Worm (Caenorhabditis elegans) whole organism, young adult: Measurements from ENCODE around the gene daf-31.
A peak's percentile ranks its signal among the peaks of the same experiment; 100 is the strongest.

Experiments
- B0019.2 ChIP-seq: fragments of 200-800 bp; sonication (Bioruptor generic); conservative IDR thresholded peaks from 2 replicates; pipeline ENCODE4 v1.3.6; 2022; ENCODE audit warnings: missing genetic modification reagents, missing genetic modification characterization, missing compliant biosample characterization
- B0261.1 ChIP-seq: sonication (generic microtip); optimal IDR thresholded peaks from 2 replicates; lab custom pipeline; 2016; ENCODE audit warnings: mild to moderate bottlenecking, missing genetic modification characterization, moderate library complexity, missing compliant biosample characterization
- B0336.3 ChIP-seq: fragments of 200-800 bp; sonication (Bioruptor generic); IDR thresholded peaks from 2 replicates; pipeline ENCODE4 v1.3.6; 2022; ENCODE audit warnings: missing genetic modification characterization, missing compliant biosample characterization
- C17E4.6 ChIP-seq: fragments of 200-800 bp; sonication (Bioruptor generic); IDR thresholded peaks from 2 replicates; pipeline ENCODE4 v1.3.6; 2022; ENCODE audit warnings: missing genetic modification reagents, missing genetic modification characterization, missing compliant biosample characterization
- D2030.7 ChIP-seq: fragments of 200-800 bp; sonication (Bioruptor generic); IDR thresholded peaks from 2 replicates; pipeline ENCODE4 v1.3.6; 2022; ENCODE audit warnings: missing genetic modification reagents, missing genetic modification characterization, missing compliant biosample characterization
- F37B4.10 ChIP-seq: fragments of 200-800 bp; sonication (Bioruptor generic); IDR thresholded peaks from 2 replicates; pipeline ENCODE4 v1.3.6; 2022; ENCODE audit warnings: missing genetic modification characterization, missing compliant biosample characterization
- F57A8.1 ChIP-seq: fragments of 200-800 bp; sonication (Bioruptor generic); optimal IDR thresholded peaks from 2 replicates; lab custom pipeline; 2018; ENCODE audit warnings: mild to moderate bottlenecking, missing genetic modification characterization, moderate library complexity, missing compliant biosample characterization
- K12H6.12 ChIP-seq: fragments of 200-800 bp; sonication (Bioruptor generic); optimal IDR thresholded peaks from 2 replicates; lab custom pipeline; 2018; ENCODE audit warnings: mild to moderate bottlenecking, missing genetic modification characterization, missing compliant biosample characterization
- Y56A3A.18 ChIP-seq: fragments of 200-800 bp; sonication (Bioruptor generic); IDR thresholded peaks from 2 replicates; pipeline ENCODE4 v1.3.6; 2022; ENCODE audit warnings: missing genetic modification reagents, missing genetic modification characterization, missing compliant biosample characterization
- Y67H2A.10 ChIP-seq: fragments of 200-800 bp; sonication (Bioruptor generic); conservative IDR thresholded peaks from 2 replicates; pipeline ENCODE4 v1.3.6; 2022; ENCODE audit warnings: missing genetic modification reagents, missing genetic modification characterization, missing compliant biosample characterization
- akir-1 ChIP-seq: fragments of 200-800 bp; sonication (Bioruptor generic); optimal IDR thresholded peaks from 2 replicates; lab custom pipeline; 2018; ENCODE audit warnings: mild to moderate bottlenecking, missing genetic modification characterization, moderate library complexity, missing compliant biosample characterization
- aptf-3 ChIP-seq: fragments of 200-800 bp; sonication (Bioruptor generic); IDR thresholded peaks from 2 replicates; pipeline ENCODE4 v1.3.6; 2022; ENCODE audit warnings: missing genetic modification characterization, missing compliant biosample characterization
- attf-3 ChIP-seq: fragments of 200-800 bp; sonication (Bioruptor generic); conservative IDR thresholded peaks from 2 replicates; pipeline ENCODE4 v1.3.6; 2022; ENCODE audit warnings: missing genetic modification reagents, missing genetic modification characterization, missing compliant biosample characterization
- bed-1 ChIP-seq: fragments of 200-800 bp; sonication (Bioruptor generic); IDR thresholded peaks from 2 replicates; pipeline ENCODE4 v1.3.6; 2022; ENCODE audit warnings: missing genetic modification reagents, missing genetic modification characterization, missing compliant biosample characterization
- cebp-1 ChIP-seq, 2 experiments: fragments of 200-800 bp in 1 of 2; sonication (Bioruptor generic) in 1 of 2; sonication (generic microtip) in 1 of 2; IDR thresholded peaks in 1 of 2; optimal IDR thresholded peaks in 1 of 2; 2 replicates each; pipeline versions ENCODE4 v1.3.6 to Lab custom; 2017 to 2022; ENCODE audit warnings: missing compliant biosample characterization in 2 of 2, missing genetic modification characterization in 2 of 2, mild to moderate bottlenecking in 1 of 2, missing genetic modification reagents in 1 of 2, moderate library complexity in 1 of 2
- ceh-40 ChIP-seq: fragments of 200-800 bp; sonication (Bioruptor generic); IDR thresholded peaks from 2 replicates; pipeline ENCODE4 v1.3.6; 2022; ENCODE audit warnings: missing genetic modification characterization, missing compliant biosample characterization
- dox-1 ChIP-seq: fragments of 200-800 bp; sonication (Bioruptor generic); IDR thresholded peaks from 2 replicates; pipeline ENCODE4 v1.3.6; 2022; ENCODE audit warnings: missing genetic modification reagents, missing genetic modification characterization, missing compliant biosample characterization
- dpff-1 ChIP-seq: sonication (generic microtip); optimal IDR thresholded peaks from 2 replicates; lab custom pipeline; 2017; ENCODE audit warnings: mild to moderate bottlenecking, missing genetic modification characterization, missing compliant biosample characterization
- dpl-1 ChIP-seq: fragments of 150-350 bp; optimal IDR thresholded peaks from 2 replicates; lab custom pipeline; 2014; ENCODE audit warnings: missing biosample characterization, missing genetic modification reagents, missing genetic modification characterization
- efl-1 ChIP-seq: fragments of 150-350 bp; optimal IDR thresholded peaks from 2 replicates; lab custom pipeline; 2014; ENCODE audit warnings: missing biosample characterization, missing genetic modification reagents, missing genetic modification characterization
- fkh-3 ChIP-seq: sonication (generic microtip); optimal IDR thresholded peaks from 2 replicates; lab custom pipeline; 2016; ENCODE audit warnings: mild to moderate bottlenecking, missing genetic modification characterization, missing compliant biosample characterization
- hmg-20 ChIP-seq: fragments of 200-800 bp; sonication (Bioruptor generic); IDR thresholded peaks from 2 replicates; pipeline ENCODE4 v1.3.6; 2022; ENCODE audit warnings: missing genetic modification reagents, missing genetic modification characterization, missing compliant biosample characterization
- madf-6 ChIP-seq: fragments of 200-800 bp; sonication (Bioruptor generic); IDR thresholded peaks from 2 replicates; pipeline ENCODE4 v1.3.6; 2022; ENCODE audit warnings: missing genetic modification reagents, missing genetic modification characterization, missing compliant biosample characterization
- mcd-1 ChIP-seq: fragments of 200-800 bp; sonication (Bioruptor generic); IDR thresholded peaks from 2 replicates; pipeline ENCODE4 v1.3.6; 2022; ENCODE audit warnings: missing genetic modification reagents, missing genetic modification characterization, missing compliant biosample characterization
- mel-28 ChIP-seq: sonication (generic microtip); optimal IDR thresholded peaks from 2 replicates; lab custom pipeline; 2016; ENCODE audit warnings: borderline replicate concordance, mild to moderate bottlenecking, missing genetic modification characterization, missing compliant biosample characterization
- mes-4 ChIP-seq: sonication (generic microtip); optimal IDR thresholded peaks from 2 replicates; lab custom pipeline; 2016; ENCODE audit warnings: missing genotype, missing genetic modification characterization, missing compliant biosample characterization
- mxl-1 ChIP-seq: sonication (generic microtip); optimal IDR thresholded peaks from 2 replicates; lab custom pipeline; 2016; ENCODE audit warnings: missing genetic modification characterization, missing compliant biosample characterization
- nfya-1 ChIP-seq: sonication (generic microtip); optimal IDR thresholded peaks from 2 replicates; lab custom pipeline; 2017; ENCODE audit warnings: antibody characterized with exemption, missing compliant biosample characterization, missing genetic modification characterization, borderline replicate concordance; ENCODE audit not compliant: insufficient read depth
- nfyb-1 ChIP-seq: fragments of 200-800 bp; sonication (Bioruptor generic); IDR thresholded peaks from 2 replicates; pipeline ENCODE4 v1.3.6; 2022; ENCODE audit warnings: missing genetic modification reagents, missing genetic modification characterization, missing compliant biosample characterization
- nhr-90 ChIP-seq: sonication (generic microtip); optimal IDR thresholded peaks from 2 replicates; lab custom pipeline; 2016; ENCODE audit warnings: missing genotype, mild to moderate bottlenecking, missing genetic modification characterization, missing compliant biosample characterization
- pbrm-1 ChIP-seq: fragments of 200-800 bp; sonication (Bioruptor generic); IDR thresholded peaks from 2 replicates; pipeline ENCODE4 v1.3.6; 2022; ENCODE audit warnings: missing genetic modification reagents, missing genetic modification characterization, missing compliant biosample characterization
- rec-8 ChIP-seq, 2 experiments: sonication (generic microtip); optimal IDR thresholded peaks; 2 replicates each; lab custom pipeline; 2016; ENCODE audit warnings: mild to moderate bottlenecking in 2 of 2, missing genetic modification characterization in 2 of 2, missing genetic modification reagents in 2 of 2, missing genotype in 2 of 2, missing biosample characterization in 1 of 2, missing compliant biosample characterization in 1 of 2, moderate library complexity in 1 of 2
- sdz-38 ChIP-seq: sonication (generic microtip); optimal IDR thresholded peaks from 2 replicates; lab custom pipeline; 2016; ENCODE audit warnings: missing genotype, missing genetic modification characterization, missing compliant biosample characterization
- sea-2 ChIP-seq: fragments of 200-800 bp; sonication (Bioruptor generic); IDR thresholded peaks from 2 replicates; pipeline ENCODE4 v1.3.6; 2022; ENCODE audit warnings: missing genetic modification characterization, missing compliant biosample characterization
- somi-1 ChIP-seq: fragments of 200-800 bp; sonication (Bioruptor generic); optimal IDR thresholded peaks from 2 replicates; lab custom pipeline; 2018; ENCODE audit warnings: mild to moderate bottlenecking, missing genetic modification characterization, missing compliant biosample characterization
- sptf-2 ChIP-seq: fragments of 200-800 bp; sonication (Bioruptor generic); optimal IDR thresholded peaks from 2 replicates; lab custom pipeline; 2018; ENCODE audit warnings: mild to moderate bottlenecking, missing genetic modification characterization, missing compliant biosample characterization
- tbx-9 ChIP-seq: sonication (generic microtip); optimal IDR thresholded peaks from 2 replicates; lab custom pipeline; 2016; ENCODE audit warnings: borderline replicate concordance, missing genetic modification characterization, inconsistent platforms, missing compliant biosample characterization
- unc-130 ChIP-seq: sonication (generic microtip); optimal IDR thresholded peaks from 2 replicates; lab custom pipeline; 2016; ENCODE audit warnings: missing genetic modification reagents, missing genetic modification characterization, missing compliant biosample characterization
- ztf-28 ChIP-seq: fragments of 200-800 bp; sonication (Bioruptor generic); IDR thresholded peaks from 2 replicates; pipeline ENCODE4 v1.3.6; 2022; ENCODE audit warnings: missing genetic modification reagents, missing genetic modification characterization, missing compliant biosample characterization

Gene daf-31

DNA sequence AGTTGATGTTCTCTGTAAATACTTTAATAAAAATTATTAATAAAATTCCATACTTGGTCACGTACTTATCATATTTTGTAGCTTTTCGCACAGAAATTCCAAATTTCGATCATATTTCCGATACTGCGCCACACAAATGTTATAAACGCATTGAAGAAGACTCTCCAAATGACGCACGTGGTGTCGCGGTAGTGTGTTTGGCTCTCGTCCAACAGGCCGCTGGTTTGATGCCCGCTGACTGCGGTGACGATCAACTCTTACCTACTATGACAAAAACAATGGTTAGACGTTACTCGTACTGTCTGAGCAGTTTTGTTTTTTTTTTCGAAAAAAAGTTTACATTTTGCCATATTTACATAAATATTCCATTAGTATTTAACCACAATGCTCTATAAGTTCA is 37.2 kb upstream of the daf-31 start (continued):
- peak; percentile 85 for TF ChIP-seq mes-4
- no peak for TF ChIP-seq nfya-1
- peak; percentile 52 for TF ChIP-seq dpff-1 (tag; lab: Kevin White, UChicago)
- peak; percentile 86 for TF ChIP-seq nfyb-1 (GFP tag; lab: Robert Waterston, UW)
- no peak for TF ChIP-seq sdz-38 (tag; lab: Kevin White, UChicago)
- no peak for TF ChIP-seq F37B4.10 (GFP tag; lab: Robert Waterston, UW)
- peak; percentile 77 for TF ChIP-seq D2030.7 (GFP tag; lab: Robert Waterston, UW)
- no peak; the same call in 1 of the 2 replicates for TF ChIP-seq mcd-1 (GFP tag; lab: Robert Waterston, UW)
- TF ChIP-seq Y67H2A.10 (GFP tag; lab: Robert Waterston, UW) = 0 out of 2 replicates have a peak, but pooled peaks have one; percentile 15
- TF ChIP-seq C17E4.6 (GFP tag; lab: Robert Waterston, UW) = 0 out of 2 replicates have a peak, but pooled peaks have one; percentile 50
- TF ChIP-seq unc-130 = peak; percentile 77
- TF ChIP-seq cebp-1 (GFP tag; IDR thresholded peaks at IDR 0.05; lab: Robert Waterston, UW) = no peak
- TF ChIP-seq cebp-1 (tag; optimal IDR thresholded peaks at IDR 0.05; lab: Kevin White, UChicago) = peak; percentile 80
- peak; percentile 88 for TF ChIP-seq mel-28 (tag; lab: Kevin White, UChicago)
- no peak; the same call in 1 of the 2 replicates for TF ChIP-seq aptf-3 (GFP tag; lab: Robert Waterston, UW)
- TF ChIP-seq tbx-9 = peak; percentile 29
- TF ChIP-seq somi-1 (GFP tag; lab: Kevin White, UChicago) = peak; percentile 68
- peak; percentile 83 for TF ChIP-seq fkh-3 (tag; lab: Kevin White, UChicago)
- no peak for TF ChIP-seq B0019.2 (GFP tag; lab: Robert Waterston, UW)
- TF ChIP-seq Y56A3A.18 (GFP tag; lab: Robert Waterston, UW) = peak; percentile 67; the same call in 1 of the 2 replicates
- TF ChIP-seq sea-2 (GFP tag; lab: Robert Waterston, UW) = no peak
- TF ChIP-seq K12H6.12 = peak; percentile 68
- peak; percentile 96 for TF ChIP-seq nhr-90 (tag; lab: Kevin White, UChicago)
- peak; percentile 79 for TF ChIP-seq pbrm-1 (GFP tag; lab: Robert Waterston, UW)
- peak; percentile 75 for TF ChIP-seq F57A8.1 (GFP tag; lab: Kevin White, UChicago)
- TF ChIP-seq akir-1 = peak; percentile 19
- TF ChIP-seq mxl-1 = peak; percentile 91
- peak; percentile 92 to 96 for TF ChIP-seq rec-8 (tag; optimal IDR thresholded peaks at IDR 0.05; lab: Kevin White, UChicago)
- peak; percentile 67; the same call in 1 of the 2 replicates for TF ChIP-seq ztf-28 (GFP tag; lab: Robert Waterston, UW)
- TF ChIP-seq madf-6 (GFP tag; lab: Robert Waterston, UW) = no peak; the same call in 1 of the 2 replicates
- TF ChIP-seq dox-1 (GFP tag; lab: Robert Waterston, UW) = no peak; the same call in 1 of the 2 replicates
- peak; percentile 47; the same call in 1 of the 2 replicates for TF ChIP-seq attf-3 (GFP tag; lab: Robert Waterston, UW)
- peak; percentile 76 for TF ChIP-seq sptf-2 (GFP tag; lab: Kevin White, UChicago)
- TF ChIP-seq B0336.3 (GFP tag; lab: Robert Waterston, UW) = peak; percentile 50; the same call in 1 of the 2 replicates
- peak; percentile 91 for TF ChIP-seq B0261.1
- no peak for TF ChIP-seq bed-1 (GFP tag; lab: Robert Waterston, UW)
- TF ChIP-seq efl-1 (GFP tag; lab: Kevin White, UChicago) = peak; percentile 7
- no peak; the same call in 1 of the 2 replicates for TF ChIP-seq hmg-20 (GFP tag; lab: Robert Waterston, UW)
- TF ChIP-seq ceh-40 (GFP tag; lab: Robert Waterston, UW) = peak; percentile 91; the same call in 1 of the 2 replicates
- TF ChIP-seq dpl-1 (GFP tag; lab: Kevin White, UChicago) = no peak
